Fruit fly (Drosophila melanogaster) whole organism, wandering third instar larva: ENCODE measurements around the gene Tpr2.

Experiments
- Abd-B ChIP-seq: fragments of >200 bp; optimal IDR thresholded peaks from 2 replicates; lab custom pipeline; 2017; ENCODE audit warnings: missing biosample characterization, missing genetic modification characterization
- CG32264 ChIP-seq: fragments of 200-800 bp; sonication (Bioruptor generic); optimal IDR thresholded peaks from 2 replicates; lab custom pipeline; 2016; ENCODE audit warnings: missing biosample characterization, missing genetic modification characterization
- CG9705 ChIP-seq: fragments of 200-800 bp; sonication (Bioruptor generic); optimal IDR thresholded peaks from 2 replicates; lab custom pipeline; 2018; ENCODE audit warnings: missing biosample characterization, mild to moderate bottlenecking, missing genetic modification characterization
- CrebA ChIP-seq: fragments of 200-800 bp; sonication (Bioruptor generic); optimal IDR thresholded peaks from 2 replicates; lab custom pipeline; 2016; ENCODE audit warnings: missing biosample characterization, mild to moderate bottlenecking, missing genetic modification characterization, borderline replicate concordance
- Dfd ChIP-seq: fragments of >200 bp; optimal IDR thresholded peaks from 2 replicates; lab custom pipeline; 2017; ENCODE audit warnings: missing biosample characterization, missing genetic modification characterization
- Dif ChIP-seq: fragments of 200-275, 200-300 bp; sonication (Bioruptor generic); optimal IDR thresholded peaks from 2 replicates; lab custom pipeline; 2018; ENCODE audit warnings: missing biosample characterization, missing genetic modification characterization; ENCODE audit not compliant: partially characterized antibody
- GATAd ChIP-seq: sonication (Bioruptor generic); optimal IDR thresholded peaks from 2 replicates; lab custom pipeline; 2016; ENCODE audit warnings: missing biosample characterization, missing genetic modification characterization
- HLH106 ChIP-seq: fragments of 200-800 bp; optimal IDR thresholded peaks from 3 replicates; lab custom pipeline; 2019; ENCODE audit warnings: missing biosample characterization, mild to moderate bottlenecking, missing genetic modification characterization, moderate library complexity
- Hnf4 ChIP-seq: fragments of 200-800 bp; sonication (Bioruptor generic); optimal IDR thresholded peaks from 2 replicates; lab custom pipeline; 2016; ENCODE audit warnings: missing biosample characterization, mild to moderate bottlenecking, missing genetic modification characterization
- Hr78 ChIP-seq: fragments of >200 bp; optimal IDR thresholded peaks from 2 replicates; lab custom pipeline; 2017; ENCODE audit warnings: missing biosample characterization, missing genetic modification characterization
- Hr83 ChIP-seq: fragments of 200-300 bp; sonication (Bioruptor generic); optimal IDR thresholded peaks from 2 replicates; lab custom pipeline; 2016; ENCODE audit warnings: missing biosample characterization, mild to moderate bottlenecking, missing genetic modification characterization, moderate library complexity; ENCODE audit not compliant: poor library complexity, severe bottlenecking
- Jra ChIP-seq: sonication (Bioruptor generic); optimal IDR thresholded peaks from 2 replicates; lab custom pipeline; 2016; ENCODE audit warnings: missing biosample characterization, missing genetic modification characterization
- Mio ChIP-seq: sonication (Bioruptor generic); optimal IDR thresholded peaks from 2 replicates; lab custom pipeline; 2016; ENCODE audit warnings: missing biosample characterization, missing genetic modification characterization
- Myc ChIP-seq: fragments of >200 bp; optimal IDR thresholded peaks from 2 replicates; lab custom pipeline; 2017
- N ChIP-seq: fragments of >200 bp; optimal IDR thresholded peaks from 2 replicates; lab custom pipeline; 2018; ENCODE audit warnings: missing biosample characterization, missing external identifiers, missing genetic modification characterization
- OdsH ChIP-seq: fragments of 200-800 bp; sonication (Bioruptor generic); optimal IDR thresholded peaks from 2 replicates; lab custom pipeline; 2016; ENCODE audit warnings: missing biosample characterization, mild to moderate bottlenecking, missing genetic modification characterization
- Rel ChIP-seq, 2 experiments: fragments of 200-800 bp; sonication (Bioruptor generic) in 1 of 2; optimal IDR thresholded peaks; 2 replicates in 1 of 2; 3 replicates in 1 of 2; lab custom pipeline; 2016 to 2019; ENCODE audit warnings: mild to moderate bottlenecking in 2 of 2, missing biosample characterization in 2 of 2, missing genetic modification characterization in 2 of 2, moderate library complexity in 1 of 2
- Sp1 ChIP-seq: fragments of 200-800 bp; sonication (Bioruptor generic); optimal IDR thresholded peaks from 3 replicates; lab custom pipeline; 2019; ENCODE audit warnings: missing biosample characterization, mild to moderate bottlenecking, missing genetic modification characterization, moderate library complexity
- Vsx2 ChIP-seq: fragments of 200-300, 225-300 bp; sonication (Bioruptor generic); optimal IDR thresholded peaks from 2 replicates; lab custom pipeline; 2018; ENCODE audit warnings: missing biosample characterization, missing genetic modification characterization; ENCODE audit not compliant: partially characterized antibody
- br ChIP-seq: fragments of 200-800 bp; sonication (Bioruptor generic); optimal IDR thresholded peaks from 2 replicates; lab custom pipeline; 2016; ENCODE audit warnings: missing biosample characterization, missing genetic modification characterization
- brk ChIP-seq: fragments of 200-800 bp; sonication (Bioruptor generic); optimal IDR thresholded peaks from 2 replicates; lab custom pipeline; 2016; ENCODE audit warnings: missing biosample characterization, mild to moderate bottlenecking, missing genetic modification characterization
- dl ChIP-seq, 2 experiments: fragments of 175-275, 200-275 bp in 1 of 2; fragments of 200-275 bp in 1 of 2; sonication (Bioruptor generic); optimal IDR thresholded peaks; lab custom pipeline; 2018; ENCODE audit warnings: mild to moderate bottlenecking in 2 of 2, missing biosample characterization in 2 of 2, missing genetic modification characterization in 2 of 2, moderate library complexity in 2 of 2; ENCODE audit not compliant: partially characterized antibody in 2 of 2, insufficient read depth in 1 of 2
- dmrt93B ChIP-seq: fragments of 200-800 bp; sonication (Bioruptor generic); optimal IDR thresholded peaks from 2 replicates; lab custom pipeline; 2018; ENCODE audit warnings: missing biosample characterization, mild to moderate bottlenecking, missing genetic modification characterization
- dsf ChIP-seq: sonication (Bioruptor generic); optimal IDR thresholded peaks from 2 replicates; lab custom pipeline; 2016; ENCODE audit warnings: missing biosample characterization, missing genetic modification characterization, borderline replicate concordance
- ey ChIP-seq: fragments of 200-800 bp; sonication (Bioruptor generic); optimal IDR thresholded peaks from 2 replicates; lab custom pipeline; 2016; ENCODE audit warnings: missing biosample characterization, missing genetic modification characterization
- foxo ChIP-seq, 2 experiments: fragments of 200-800 bp; sonication (Bioruptor generic); optimal IDR thresholded peaks; 2 replicates in 1 of 2; 3 replicates in 1 of 2; lab custom pipeline; 2016 to 2017; ENCODE audit warnings: missing biosample characterization in 2 of 2, missing genetic modification characterization in 2 of 2
- fru ChIP-seq: fragments of 200-800 bp; sonication (Bioruptor generic); optimal IDR thresholded peaks from 3 replicates; lab custom pipeline; 2016; ENCODE audit warnings: missing biosample characterization, mild to moderate bottlenecking, missing genetic modification characterization
- h ChIP-seq: fragments of 200-800 bp; sonication (Bioruptor generic); optimal IDR thresholded peaks from 3 replicates; lab custom pipeline; 2016; ENCODE audit warnings: missing biosample characterization, mild to moderate bottlenecking, missing genetic modification characterization
- jim ChIP-seq: fragments of 175-275, 200-325 bp; sonication (Bioruptor generic); optimal IDR thresholded peaks from 2 replicates; lab custom pipeline; 2016; ENCODE audit warnings: missing biosample characterization, mild to moderate bottlenecking, missing genetic modification characterization
- lola ChIP-seq: fragments of >200 bp; optimal IDR thresholded peaks from 2 replicates; lab custom pipeline; 2017; ENCODE audit warnings: missing biosample characterization, missing genetic modification characterization
- pan ChIP-seq: fragments of >200 bp; optimal IDR thresholded peaks from 2 replicates; lab custom pipeline; 2017
- psq ChIP-seq: fragments of 200-800 bp; sonication (Bioruptor generic); optimal IDR thresholded peaks from 3 replicates; lab custom pipeline; 2017; ENCODE audit warnings: missing biosample characterization, mild to moderate bottlenecking, missing genetic modification characterization, moderate library complexity
- rgr ChIP-seq: fragments of 200-800 bp; sonication (Bioruptor generic); optimal IDR thresholded peaks from 3 replicates; lab custom pipeline; 2016; ENCODE audit warnings: missing biosample characterization, mild to moderate bottlenecking, missing genetic modification characterization
- sage ChIP-seq: fragments of 200-800 bp; sonication (Bioruptor generic); optimal IDR thresholded peaks from 2 replicates; lab custom pipeline; 2016; ENCODE audit warnings: missing biosample characterization, mild to moderate bottlenecking, missing genetic modification characterization
- sv ChIP-seq: fragments of 200-800 bp; sonication (Bioruptor generic); optimal IDR thresholded peaks from 3 replicates; lab custom pipeline; 2016; ENCODE audit warnings: missing biosample characterization, missing genetic modification characterization
- tai ChIP-seq: sonication (Bioruptor generic); optimal IDR thresholded peaks from 2 replicates; lab custom pipeline; 2016; ENCODE audit warnings: missing biosample characterization, missing genetic modification characterization
- usp ChIP-seq: fragments of >200 bp; optimal IDR thresholded peaks from 2 replicates; lab custom pipeline; 2017; ENCODE audit warnings: missing biosample characterization, missing genetic modification characterization
- woc ChIP-seq: sonication (Bioruptor generic); optimal IDR thresholded peaks from 2 replicates; lab custom pipeline; 2016; ENCODE audit warnings: missing biosample characterization, mild to moderate bottlenecking, missing genetic modification characterization

Gene Tpr2

dm6 chr2L:16493999-16494741 is 2.8 kb downstream of the Tpr2 start:
- TF ChIP-seq Hr78 (GFP tag; lab: Kevin White, UChicago) (no peak), Mio (no peak), jim (GFP tag; lab: Kevin White, UChicago) (no peak), psq (GFP tag; lab: Kevin White, UChicago) (no peak), HLH106 (tag; lab: Kevin White, UChicago) (no peak), Jra (GFP tag; lab: Kevin White, UChicago) (no peak), pan (no peak), Abd-B (no peak), ey (GFP tag; lab: Kevin White, UChicago) (no peak), GATAd (GFP tag; lab: Kevin White, UChicago) (no peak), h (GFP tag; lab: Kevin White, UChicago) (no peak), Dif (no peak)

DNA sequence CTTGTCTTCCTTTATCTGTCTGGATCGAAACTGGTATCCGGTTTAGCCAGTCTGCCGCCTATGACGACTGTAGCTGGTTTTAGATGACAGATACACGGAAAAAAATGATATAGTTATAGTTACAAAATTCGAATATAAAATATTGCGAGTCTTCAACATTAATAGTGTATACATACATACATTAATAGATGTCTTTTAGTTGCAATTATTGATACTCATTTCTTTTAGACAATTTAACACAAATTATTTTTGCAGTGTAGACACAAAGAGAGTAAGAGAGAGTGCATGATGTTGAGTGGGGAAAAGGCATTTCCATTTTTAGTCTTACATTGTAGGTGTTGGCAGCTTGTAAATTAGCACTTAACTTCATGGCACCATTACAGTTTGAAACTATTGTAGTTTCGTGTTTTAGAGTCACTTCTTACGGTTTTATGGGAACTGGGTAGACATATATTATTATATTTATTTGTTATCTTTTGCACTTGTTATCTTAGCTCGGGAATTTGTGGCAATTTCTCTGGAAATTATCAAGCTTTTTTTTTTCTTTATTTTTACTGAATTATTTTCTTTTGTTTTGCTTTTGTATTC is 3.9 kb downstream of the Tpr2 start:
- TF ChIP-seq sv (GFP tag; lab: Kevin White, UChicago) (peak; percentile 77), Myc (lab: Kevin White, UChicago) (peak; percentile 37), dmrt93B (GFP tag; lab: Kevin White, UChicago) (no peak), Abd-B (no peak), woc (GFP tag; lab: Kevin White, UChicago) (no peak), dsf (GFP tag; lab: Kevin White, UChicago) (peak; percentile 60), Dif (no peak), GATAd (GFP tag; lab: Kevin White, UChicago) (no peak), OdsH (GFP tag; lab: Kevin White, UChicago) (peak; percentile 89), Sp1 (GFP tag; lab: Kevin White, UChicago) (no peak), ey (GFP tag; lab: Kevin White, UChicago) (peak; percentile 87), HLH106 (tag; lab: Kevin White, UChicago) (no peak), N (no peak), CrebA (no peak), Hr78 (GFP tag; lab: Kevin White, UChicago) (no peak), lola (no peak), Hr83 (no peak), Vsx2 (GFP tag; lab: Kevin White, UChicago) (no peak), CG9705 (GFP tag; lab: Kevin White, UChicago) (no peak), sage (GFP tag; lab: Kevin White, UChicago) (no peak), tai (GFP tag; lab: Kevin White, UChicago) (peak; percentile 77), psq (GFP tag; lab: Kevin White, UChicago) (peak; percentile 57), pan (no peak), h (GFP tag; lab: Kevin White, UChicago) (no peak), jim (GFP tag; lab: Kevin White, UChicago) (no peak), Hnf4 (GFP tag; lab: Kevin White, UChicago) (peak; percentile 87), dl (GFP tag; optimal IDR thresholded peaks at IDR 0.05; lab: Kevin White, UChicago; ENCODE audit: insufficient read depth in 1 of 2, partially characterized antibody in 2 of 2) (no peak), Jra (GFP tag; lab: Kevin White, UChicago) (peak; percentile 79), usp (GFP tag; lab: Kevin White, UChicago) (no peak), br (GFP tag; lab: Kevin White, UChicago) (peak; percentile 85), brk (GFP tag; lab: Kevin White, UChicago) (no peak), foxo (GFP tag; optimal IDR thresholded peaks at IDR 0.05; lab: Kevin White, UChicago) (peak in 1 of 2 experiments; percentile 29), Rel (GFP tag; optimal IDR thresholded peaks at IDR 0.05; lab: Kevin White, UChicago) (no peak), Rel (tag; optimal IDR thresholded peaks at IDR 0.05; lab: Kevin White, UChicago) (peak; percentile 68), Mio (no peak), Dfd (GFP tag; lab: Kevin White, UChicago) (no peak), rgr (GFP tag; lab: Kevin White, UChicago) (peak; percentile 93), CG32264 (no peak), fru (GFP tag; lab: Kevin White, UChicago) (peak; percentile 77)
